Worm (Caenorhabditis elegans): ENCODE data around the gene mutd-1.

mutd-1 gene

ce11 chrIV:7099377-7099776 lies 34.5 kb downstream of the mutd-1 start (continued):
- no peak for TF ChIP-seq ceh-24 (tag; optimal IDR thresholded peaks at IDR 0.05)
- TF ChIP-seq nfya-1 (tag; optimal IDR thresholded peaks at IDR 0.05): peak; percentile 51
- no peak for TF ChIP-seq pax-1 (tag; optimal IDR thresholded peaks at IDR 0.05)
- TF ChIP-seq hlh-15 (tag; optimal IDR thresholded peaks at IDR 0.05): no peak
- TF ChIP-seq unc-42 (tag; optimal IDR thresholded peaks at IDR 0.05): no peak
- TF ChIP-seq ceh-19 (GFP tag; optimal IDR thresholded peaks at IDR 0.05): no peak
- TF ChIP-seq sdc-2 (tag; optimal IDR thresholded peaks at IDR 0.05): no peak
- TF ChIP-seq dve-1 (tag; optimal IDR thresholded peaks at IDR 0.05): no peak

- no peak for TF ChIP-seq elt-4 (tag; optimal IDR thresholded peaks at IDR 0.05)
- peak; percentile 4 for TF ChIP-seq unc-42 (tag; optimal IDR thresholded peaks at IDR 0.05)
- no peak for TF ChIP-seq ceh-9 (tag; optimal IDR thresholded peaks at IDR 0.05)
- peak; percentile 25 for TF ChIP-seq ceh-34 (tag; optimal IDR thresholded peaks at IDR 0.05)
- peak; percentile 19 for TF ChIP-seq F13H6.1 (tag; optimal IDR thresholded peaks at IDR 0.05)
- TF ChIP-seq ceh-18 (tag; optimal IDR thresholded peaks at IDR 0.05): peak; percentile 89
- TF ChIP-seq hlh-6 (tag; optimal IDR thresholded peaks at IDR 0.05): peak; percentile 55
- no peak for TF ChIP-seq ahr-1 (tag; optimal IDR thresholded peaks at IDR 0.05)
- no peak for TF ChIP-seq eyg-1 (tag; optimal IDR thresholded peaks at IDR 0.05)
- no peak for TF ChIP-seq ztf-16 (tag; optimal IDR thresholded peaks at IDR 0.05)
- TF ChIP-seq lim-6 (tag; optimal IDR thresholded peaks at IDR 0.05): no peak
- TF ChIP-seq dmd-4 (tag; optimal IDR thresholded peaks at IDR 0.05; ENCODE audit: borderline replicate concordance): no peak
- TF ChIP-seq ets-4 (tag; optimal IDR thresholded peaks at IDR 0.05): no peak
- peak; percentile 65 for TF ChIP-seq tbx-2 (tag; optimal IDR thresholded peaks at IDR 0.05)
- TF ChIP-seq madf-2 (tag; optimal IDR thresholded peaks at IDR 0.05): no peak
- peak; percentile 77 for TF ChIP-seq rnt-1 (tag; optimal IDR thresholded peaks at IDR 0.05)
- no peak for TF ChIP-seq fkh-10 (GFP tag; optimal IDR thresholded peaks at IDR 0.05)
- TF ChIP-seq pha-4 (tag; optimal IDR thresholded peaks at IDR 0.05): no peak
- TF ChIP-seq hlh-8 (tag; optimal IDR thresholded peaks at IDR 0.05): peak; percentile 19
- peak; percentile 7 for TF ChIP-seq ceh-31 (tag; optimal IDR thresholded peaks at IDR 0.05)
- no peak; the same call in 1 of the 2 replicates for TF ChIP-seq unc-3 (GFP tag; conservative IDR thresholded peaks at IDR 0.05)
- no peak for TF ChIP-seq unc-3 (tag; optimal IDR thresholded peaks at IDR 0.05)
- no peak for TF ChIP-seq mec-3 (tag; optimal IDR thresholded peaks at IDR 0.05; ENCODE audit: borderline replicate concordance)
- peak; percentile 9 for TF ChIP-seq ama-1 (optimal IDR thresholded peaks at IDR 0.05)
- no peak for TF ChIP-seq ceh-6 (GFP tag; optimal IDR thresholded peaks at IDR 0.05)
- no peak for TF ChIP-seq nhr-232 (tag; optimal IDR thresholded peaks at IDR 0.05)
- peak; percentile 7 for TF ChIP-seq ceh-14 (tag; optimal IDR thresholded peaks at IDR 0.05)
- no peak for TF ChIP-seq ref-2 (tag; optimal IDR thresholded peaks at IDR 0.05)
- TF ChIP-seq C08G9.2 (tag; optimal IDR thresholded peaks at IDR 0.05): no peak
- no peak for TF ChIP-seq K09A11.1 (tag; optimal IDR thresholded peaks at IDR 0.05; ENCODE audit: insufficient read depth)
- TF ChIP-seq C38D4.7 (GFP tag; optimal IDR thresholded peaks at IDR 0.05): no peak
- no peak for TF ChIP-seq fkh-6 (tag; optimal IDR thresholded peaks at IDR 0.05)
- TF ChIP-seq pag-3 (tag; optimal IDR thresholded peaks at IDR 0.05; ENCODE audit: borderline replicate concordance): no peak
- peak; percentile 72 for TF ChIP-seq unc-55 (GFP tag; optimal IDR thresholded peaks at IDR 0.05)
- no peak for TF ChIP-seq lin-11 (tag; optimal IDR thresholded peaks at IDR 0.05)
- TF ChIP-seq pqm-1 (tag; optimal IDR thresholded peaks at IDR 0.05): no peak
- TF ChIP-seq nfya-1 (tag; optimal IDR thresholded peaks at IDR 0.05): peak; percentile 56
- TF ChIP-seq pat-9 (tag; optimal IDR thresholded peaks at IDR 0.05): peak; percentile 74
- no peak for TF ChIP-seq elt-2 (tag; optimal IDR thresholded peaks at IDR 0.05)
Observed at ce11 chrIV:7098509-7099065, 35.3 kb downstream of the mutd-1 start, which contains the start of gene ZC477.4. ZC477.4 (minus strand) TSS chrIV:7098784.

Data from whole organism, late embryonic.